Fruit fly (Drosophila melanogaster) whole organism, embryonic: ENCODE measurements around the gene CG2611.

ENCODE experiments used
- CG10274 ChIP-seq: fragments of 200-800 bp; sonication (Bioruptor generic); optimal IDR thresholded peaks from 3 replicates; lab custom pipeline; 2017; ENCODE audit warnings: missing biosample characterization, mild to moderate bottlenecking, missing genetic modification characterization
- CG10321 ChIP-seq: fragments of 200-800 bp; sonication (Bioruptor generic); IDR thresholded peaks from 2 replicates; pipeline ENCODE4 v1.3.6; 2022; ENCODE audit warnings: missing biosample characterization, missing genetic modification characterization
- CG10431 ChIP-seq: fragments of 200-800 bp; sonication (Bioruptor generic); optimal IDR thresholded peaks from 3 replicates; lab custom pipeline; 2018; ENCODE audit warnings: missing biosample characterization, mild to moderate bottlenecking, missing genetic modification characterization
- CG10959 ChIP-seq: fragments of 200-800 bp; sonication (Bioruptor generic); IDR thresholded peaks from 2 replicates; pipeline ENCODE4 v1.3.6; 2022; ENCODE audit warnings: missing biosample characterization, missing genetic modification characterization
- CG12659 ChIP-seq: fragments of 200-800 bp; sonication (Bioruptor generic); optimal IDR thresholded peaks from 3 replicates; lab custom pipeline; 2017; ENCODE audit warnings: mild to moderate bottlenecking, missing biosample characterization, missing genetic modification reagents, missing genetic modification characterization
- CG14710 ChIP-seq: fragments of 200-800 bp; sonication (Bioruptor generic); optimal IDR thresholded peaks from 3 replicates; lab custom pipeline; 2019; ENCODE audit warnings: missing biosample characterization, mild to moderate bottlenecking, missing genetic modification characterization, moderate library complexity
- CG1529 ChIP-seq: fragments of 200-800 bp; sonication (Bioruptor generic); optimal IDR thresholded peaks from 3 replicates; lab custom pipeline; 2018; ENCODE audit warnings: missing biosample characterization, missing genetic modification characterization
- CG17361 ChIP-seq: fragments of 200-800 bp; sonication (Bioruptor generic); IDR thresholded peaks from 3 replicates; pipeline ENCODE4 v1.3.6; 2022; ENCODE audit warnings: missing biosample characterization, missing genetic modification characterization
- CG17802 ChIP-seq: fragments of 200-800 bp; sonication (Bioruptor generic); optimal IDR thresholded peaks from 2 replicates; lab custom pipeline; 2018; ENCODE audit warnings: missing biosample characterization, mild to moderate bottlenecking, missing genetic modification characterization, moderate library complexity
- CG2129 ChIP-seq: fragments of 200-800 bp; sonication (Bioruptor generic); IDR thresholded peaks from 2 replicates; pipeline ENCODE4 v1.3.6; 2022; ENCODE audit warnings: missing biosample characterization, missing genetic modification characterization; ENCODE audit not compliant: partially characterized antibody
- CG2199 ChIP-seq: fragments of 200-800 bp; sonication (Bioruptor generic); IDR thresholded peaks from 3 replicates; pipeline ENCODE4 v1.3.6; 2022; ENCODE audit warnings: missing biosample characterization, missing genetic modification characterization
- CG2712 ChIP-seq: fragments of 200-800 bp; optimal IDR thresholded peaks from 3 replicates; lab custom pipeline; 2019; ENCODE audit warnings: missing biosample characterization, mild to moderate bottlenecking, missing genetic modification characterization, moderate library complexity
- CG3065 ChIP-seq: fragments of 200-800 bp; sonication (Bioruptor generic); optimal IDR thresholded peaks from 2 replicates; lab custom pipeline; 2016; ENCODE audit warnings: missing biosample characterization, missing genetic modification characterization
- CG42726 ChIP-seq: fragments of 200-800 bp; sonication (Bioruptor generic); IDR thresholded peaks from 2 replicates; pipeline ENCODE4 v1.3.6; 2022; ENCODE audit warnings: missing biosample characterization, missing genetic modification characterization; ENCODE audit not compliant: partially characterized antibody
- CG4820 ChIP-seq: fragments of 200-800 bp; sonication (Bioruptor generic); optimal IDR thresholded peaks from 3 replicates; lab custom pipeline; 2016; ENCODE audit warnings: missing biosample characterization, missing genetic modification characterization
- CG7839 ChIP-seq: fragments of 200-800 bp; sonication (Bioruptor generic); optimal IDR thresholded peaks from 3 replicates; lab custom pipeline; 2018; ENCODE audit warnings: missing biosample characterization, mild to moderate bottlenecking, missing genetic modification characterization, moderate library complexity
- CG9609 ChIP-seq: fragments of 200-800 bp; sonication (Bioruptor generic); optimal IDR thresholded peaks from 3 replicates; lab custom pipeline; 2016; ENCODE audit warnings: missing biosample characterization, missing genetic modification characterization
- Eip74EF ChIP-seq, 2 experiments: fragments of 200-800 bp in 1 of 2; fragments of >200 bp in 1 of 2; sonication (Bioruptor generic) in 1 of 2; optimal IDR thresholded peaks; 2 replicates each; lab custom pipeline; 2017 to 2019; ENCODE audit warnings: missing biosample characterization in 2 of 2, missing genetic modification characterization in 2 of 2, mild to moderate bottlenecking in 1 of 2, moderate library complexity in 1 of 2
- HLH54F ChIP-seq: fragments of 200-800 bp; sonication (Bioruptor generic); optimal IDR thresholded peaks from 3 replicates; lab custom pipeline; 2016; ENCODE audit warnings: missing biosample characterization, missing genetic modification characterization
- HmgZ ChIP-seq: fragments of 200-800 bp; sonication (Bioruptor generic); optimal IDR thresholded peaks from 2 replicates; lab custom pipeline; 2018; ENCODE audit warnings: missing biosample characterization, mild to moderate bottlenecking, missing genetic modification characterization
- Hr78 ChIP-seq, 2 experiments: fragments of 200-800 bp in 1 of 2; fragments of >200 bp in 1 of 2; sonication (Bioruptor generic) in 1 of 2; optimal IDR thresholded peaks; 2 replicates each; lab custom pipeline; 2017 to 2019; ENCODE audit warnings: missing biosample characterization in 2 of 2, missing genetic modification characterization in 2 of 2, mild to moderate bottlenecking in 1 of 2, moderate library complexity in 1 of 2
- MTF-1 ChIP-seq: fragments of 200-800 bp; sonication (Bioruptor generic); optimal IDR thresholded peaks from 2 replicates; lab custom pipeline; 2018; ENCODE audit warnings: missing biosample characterization, mild to moderate bottlenecking, missing genetic modification characterization, borderline replicate concordance
- NK7.1 ChIP-seq: fragments of 200-800 bp; sonication (Bioruptor generic); optimal IDR thresholded peaks from 3 replicates; lab custom pipeline; 2016; ENCODE audit warnings: missing biosample characterization, missing genetic modification characterization
- Pdp1 ChIP-seq, 2 experiments: fragments of 200-800 bp; sonication (Bioruptor generic); optimal IDR thresholded peaks; 3 replicates each; lab custom pipeline; 2016; ENCODE audit warnings: missing biosample characterization in 2 of 2, missing genetic modification characterization in 2 of 2, mild to moderate bottlenecking in 1 of 2, moderate library complexity in 1 of 2
- Sox100B ChIP-seq: fragments of 200-800 bp; sonication (Bioruptor generic); optimal IDR thresholded peaks from 3 replicates; lab custom pipeline; 2018; ENCODE audit warnings: missing biosample characterization, mild to moderate bottlenecking, missing genetic modification characterization
- Trl ChIP-seq, 3 experiments: fragments of >200 bp in 2 of 3; fragments of 200-800 bp in 1 of 3; sonication (Bioruptor generic) in 1 of 3; optimal IDR thresholded peaks; 2 replicates in 1 of 3; 3 replicates in 2 of 3; lab custom pipeline; 2016 to 2017; ENCODE audit warnings: missing biosample characterization in 1 of 3, missing genetic modification characterization in 1 of 3
- ase ChIP-seq: fragments of 200-800 bp; sonication (Bioruptor generic); IDR thresholded peaks from 3 replicates; pipeline ENCODE4 v1.3.6; 2022; ENCODE audit warnings: missing biosample characterization, missing genetic modification characterization
- bab2 ChIP-seq: fragments of 200-800 bp; sonication (Bioruptor generic); optimal IDR thresholded peaks from 2 replicates; lab custom pipeline; 2016; ENCODE audit warnings: missing biosample characterization, missing genetic modification characterization
- corto ChIP-seq: fragments of 200-800 bp; sonication (Bioruptor generic); optimal IDR thresholded peaks from 2 replicates; lab custom pipeline; 2016; ENCODE audit warnings: missing biosample characterization, mild to moderate bottlenecking, missing genetic modification characterization, moderate library complexity
- ems ChIP-seq: fragments of 200-800 bp; sonication (Bioruptor generic); optimal IDR thresholded peaks from 3 replicates; lab custom pipeline; 2016; ENCODE audit warnings: missing biosample characterization, missing genetic modification characterization
- eyg ChIP-seq: fragments of 200-800 bp; sonication (Bioruptor generic); optimal IDR thresholded peaks from 3 replicates; lab custom pipeline; 2016; ENCODE audit warnings: missing biosample characterization, missing genetic modification characterization
- fd102C ChIP-seq: fragments of 200-800 bp; sonication (Bioruptor generic); optimal IDR thresholded peaks from 2 replicates; lab custom pipeline; 2018; ENCODE audit warnings: missing biosample characterization, mild to moderate bottlenecking, missing genetic modification characterization, moderate library complexity
- fd3F ChIP-seq: fragments of 200-800 bp; sonication (Bioruptor generic); optimal IDR thresholded peaks from 2 replicates; lab custom pipeline; 2018; ENCODE audit warnings: missing biosample characterization, mild to moderate bottlenecking, missing genetic modification characterization, moderate library complexity
- gcm2 ChIP-seq: fragments of 200-800 bp; sonication (Bioruptor generic); optimal IDR thresholded peaks from 2 replicates; lab custom pipeline; 2016; ENCODE audit warnings: missing biosample characterization, missing genetic modification characterization
- grau ChIP-seq: fragments of 200-800 bp; optimal IDR thresholded peaks from 3 replicates; lab custom pipeline; 2019; ENCODE audit warnings: missing biosample characterization, mild to moderate bottlenecking, missing genetic modification characterization, moderate library complexity
- gsb ChIP-seq: fragments of 200-800 bp; sonication (Bioruptor generic); IDR thresholded peaks from 2 replicates; pipeline ENCODE4 v1.3.6; 2022; ENCODE audit warnings: missing biosample characterization, missing genetic modification characterization
- hb ChIP-seq: fragments of 200-800 bp; sonication (Bioruptor generic); IDR thresholded peaks from 3 replicates; pipeline ENCODE4 v1.3.6; 2022; ENCODE audit warnings: missing biosample characterization, missing genetic modification characterization; ENCODE audit not compliant: partially characterized antibody
- lab ChIP-seq: fragments of 200-800 bp; sonication (Bioruptor generic); optimal IDR thresholded peaks from 3 replicates; lab custom pipeline; 2017; ENCODE audit warnings: missing biosample characterization, missing genetic modification characterization, mild to moderate bottlenecking, moderate library complexity, missing genetic modification reagents
- p53 ChIP-seq: fragments of 200-800 bp; sonication (Bioruptor generic); optimal IDR thresholded peaks from 2 replicates; lab custom pipeline; 2016; ENCODE audit warnings: missing biosample characterization, missing genetic modification characterization
- pan ChIP-seq, 4 experiments: fragments of >200 bp in 3 of 4; fragments of 200-800 bp in 1 of 4; sonication (Bioruptor generic) in 1 of 4; optimal IDR thresholded peaks in 3 of 4; IDR thresholded peaks in 1 of 4; 2 replicates each; pipeline versions ENCODE4 v1.3.6 to Lab custom; 2017 to 2022; ENCODE audit warnings: missing biosample characterization in 2 of 4, missing genetic modification characterization in 2 of 4, mixed read lengths in 1 of 4
- pho ChIP-seq: fragments of 200-800 bp; sonication (Bioruptor generic); optimal IDR thresholded peaks from 2 replicates; lab custom pipeline; 2016; ENCODE audit warnings: missing biosample characterization, missing genetic modification characterization
- row ChIP-seq: fragments of 200-800 bp; sonication (Bioruptor generic); IDR thresholded peaks from 3 replicates; pipeline ENCODE4 v1.3.6; 2022; ENCODE audit warnings: missing biosample characterization, missing genetic modification characterization
- sc ChIP-seq, 3 experiments: fragments of >200 bp in 2 of 3; fragments of 200-800 bp in 1 of 3; sonication (Bioruptor generic) in 1 of 3; optimal IDR thresholded peaks; 2 replicates in 2 of 3; 3 replicates in 1 of 3; lab custom pipeline; 2017; ENCODE audit warnings: mild to moderate bottlenecking in 1 of 3, missing biosample characterization in 1 of 3, missing genetic modification characterization in 1 of 3, missing genetic modification reagents in 1 of 3
- sens ChIP-seq: fragments of 200-800 bp; sonication (Bioruptor generic); peaks from one replicate; lab custom pipeline; 2016; ENCODE audit warnings: missing biosample characterization, missing genetic modification characterization
- sima ChIP-seq: fragments of 200-800 bp; sonication (Bioruptor generic); optimal IDR thresholded peaks from 2 replicates; lab custom pipeline; 2016; ENCODE audit warnings: missing biosample characterization, missing genetic modification characterization
- tap ChIP-seq: fragments of 200-800 bp; optimal IDR thresholded peaks from 3 replicates; lab custom pipeline; 2019; ENCODE audit warnings: missing biosample characterization, mild to moderate bottlenecking, missing genetic modification characterization, moderate library complexity
- tin ChIP-seq: fragments of 200-800 bp; sonication (Bioruptor generic); optimal IDR thresholded peaks from 3 replicates; lab custom pipeline; 2016; ENCODE audit warnings: missing biosample characterization, missing genetic modification characterization

Gene CG2611

DNA sequence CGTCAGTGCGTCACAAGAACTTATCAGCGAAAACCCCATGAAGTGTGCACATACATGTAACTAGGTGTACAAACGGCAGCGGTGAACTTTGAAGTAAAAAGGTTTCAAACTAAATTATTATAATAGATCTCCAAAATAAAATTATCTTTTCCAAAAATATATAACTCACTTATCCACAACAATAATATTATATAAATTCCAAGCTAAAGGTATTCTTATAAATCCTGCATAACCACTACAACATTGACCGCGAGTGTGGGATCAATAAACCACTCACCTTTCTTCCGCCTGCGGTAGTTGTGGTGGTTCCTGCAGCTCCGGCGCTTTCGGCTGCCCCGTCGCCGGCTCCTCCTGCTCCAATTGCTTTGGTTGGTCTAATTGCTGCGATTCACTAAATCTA is 24.7 kb downstream of the CG2611 start:
- TF ChIP-seq Sox100B (peak; percentile 4), fd102C (GFP tag; lab: Kevin White, UChicago) (no peak), CG10321 (GFP tag; lab: Robert Waterston, UW) (0 out of 2 replicates have a peak, but pooled peaks have one; percentile 6), row (GFP tag; lab: Robert Waterston, UW) (0 out of 3 replicates have a peak, but pooled peaks have one; percentile 6), sens (GFP tag; lab: Kevin White, UChicago) (peak; percentile 54), Pdp1 (GFP tag; optimal IDR thresholded peaks at IDR 0.05; lab: Kevin White, UChicago) (peak in 1 of 2 experiments; percentile 24)

DNA sequence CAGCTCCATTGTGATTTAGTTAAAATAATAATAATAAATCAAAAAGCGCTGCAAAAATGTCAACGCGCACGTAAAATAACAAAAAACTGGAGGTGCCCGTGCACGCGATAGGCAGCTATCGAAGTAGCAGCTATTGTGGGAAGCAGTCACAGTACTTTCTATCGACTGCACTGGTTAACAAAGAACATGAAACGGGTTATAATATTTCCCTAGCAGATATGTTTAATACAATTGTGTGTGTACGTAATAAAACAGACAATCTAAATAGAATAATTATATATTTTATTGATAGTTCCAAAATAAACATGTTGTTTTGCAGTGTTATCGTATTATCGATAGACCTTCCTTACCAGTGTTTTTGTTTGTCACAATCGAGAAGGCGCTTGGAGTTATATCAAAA is 25.9 kb downstream of the CG2611 start, which contains the start of the genes CG31678 and IKKepsilon:
Gene CG31678 (minus strand): TSS at position 67 of the 400 bp plus-strand sequence.
Gene IKKepsilon (plus strand): TSS at position 171 of the 400 bp plus-strand sequence.
- TF ChIP-seq tap (no peak), Hr78 (GFP tag; optimal IDR thresholded peaks at IDR 0.05; lab: Kevin White, UChicago) (no peak), lab (GFP tag; lab: Kevin White, UChicago) (peak; percentile 23), Eip74EF (GFP tag; optimal IDR thresholded peaks at IDR 0.05; lab: Kevin White, UChicago) (no peak), CG2712 (tag; lab: Kevin White, UChicago) (peak; percentile 58), gsb (GFP tag; lab: Robert Waterston, UW) (no peak), CG3065 (GFP tag; lab: Kevin White, UChicago) (no peak), CG42726 (GFP tag; lab: Robert Waterston, UW) (peak; percentile 84), MTF-1 (GFP tag; lab: Kevin White, UChicago) (no peak), CG7839 (tag; lab: Kevin White, UChicago) (peak; percentile 37), CG2199 (GFP tag; lab: Robert Waterston, UW) (0 out of 3 replicates have a peak, but pooled peaks have one; percentile 54), NK7.1 (GFP tag; lab: Kevin White, UChicago) (no peak), p53 (no peak), CG10274 (no peak), corto (no peak), CG12659 (GFP tag; lab: Kevin White, UChicago) (peak; percentile 69), gcm2 (GFP tag; lab: Kevin White, UChicago) (no peak), sc (optimal IDR thresholded peaks at IDR 0.05; lab: Kevin White, UChicago) (no peak), sc (GFP tag; optimal IDR thresholded peaks at IDR 0.05; lab: Kevin White, UChicago) (no peak), Trl (optimal IDR thresholded peaks at IDR 0.05; lab: Kevin White, UChicago) (no peak), Trl (GFP tag; optimal IDR thresholded peaks at IDR 0.05; lab: Kevin White, UChicago) (no peak), CG10959 (GFP tag; lab: Robert Waterston, UW) (no peak), pho (GFP tag; lab: Kevin White, UChicago) (no peak), fd3F (peak; percentile 15), CG1529 (GFP tag; lab: Kevin White, UChicago) (no peak), CG14710 (tag; lab: Kevin White, UChicago) (peak; percentile 61), hb (GFP tag; lab: Robert Waterston, UW) (peak; percentile 92), HLH54F (GFP tag; lab: Kevin White, UChicago) (no peak), CG17361 (GFP tag; lab: Robert Waterston, UW) (no peak; the same call in 2 of the 3 replicates), grau (tag; lab: Kevin White, UChicago) (peak; percentile 58), CG2129 (GFP tag; lab: Robert Waterston, UW) (peak; percentile 73), pan (optimal IDR thresholded peaks at IDR 0.05; lab: Kevin White, UChicago) (no peak), pan (GFP tag; optimal IDR thresholded peaks at IDR 0.05 in 1 of 2, IDR thresholded peaks at IDR 0.05 in 1 of 2) (peak in 1 of 2 experiments; percentile 64), CG17802 (tag; lab: Kevin White, UChicago) (no peak), ems (GFP tag; lab: Kevin White, UChicago) (no peak), eyg (GFP tag; lab: Kevin White, UChicago) (no peak), HmgZ (tag; lab: Kevin White, UChicago) (peak; percentile 64), CG4820 (GFP tag; lab: Kevin White, UChicago) (no peak), sima (no peak), CG10431 (no peak), ase (GFP tag; lab: Robert Waterston, UW) (no peak), tin (GFP tag; lab: Kevin White, UChicago) (peak; percentile 9), bab2 (GFP tag; lab: Kevin White, UChicago) (no peak), CG9609 (GFP tag; lab: Kevin White, UChicago) (no peak)
